Worm (Caenorhabditis elegans) whole organism, L4 larva: ENCODE measurements around the gene C56E10.3.

ENCODE experiments used
- D1046.2 ChIP-seq: fragments of 200-800 bp; sonication (Bioruptor generic); IDR thresholded peaks from 2 replicates; pipeline ENCODE4 v1.3.6; 2022; ENCODE audit warnings: missing genetic modification characterization, missing compliant biosample characterization
- F44E2.7 ChIP-seq: fragments of 200-800 bp; sonication (Bioruptor generic); IDR thresholded peaks from 2 replicates; pipeline ENCODE4 v2.1.2; 2022; ENCODE audit warnings: missing genetic modification characterization, missing compliant biosample characterization
- R02D3.7 ChIP-seq: fragments of 150-350 bp; sonication (generic microtip); optimal IDR thresholded peaks from 3 replicates; lab custom pipeline; 2014; ENCODE audit warnings: missing biosample characterization, missing genetic modification characterization
- T26A8.4 ChIP-seq: fragments of 200-800 bp; sonication (Bioruptor generic); IDR thresholded peaks from 2 replicates; pipeline ENCODE4 v1.3.6; 2022; ENCODE audit warnings: missing genetic modification characterization, missing compliant biosample characterization
- Y48G9A.11 ChIP-seq: fragments of 200-800 bp; sonication (Bioruptor generic); IDR thresholded peaks from 2 replicates; pipeline ENCODE4 v1.3.6; 2022; ENCODE audit warnings: missing genetic modification reagents, missing genetic modification characterization, missing compliant biosample characterization
- ZK337.2 ChIP-seq: fragments of 200-800 bp; sonication (Bioruptor generic); IDR thresholded peaks from 2 replicates; pipeline ENCODE4 v1.3.6; 2022; ENCODE audit warnings: missing genetic modification reagents, missing genetic modification characterization, missing compliant biosample characterization
- aha-1 ChIP-seq: fragments of 150-350 bp; peaks from one replicate; lab custom pipeline; 2014; ENCODE audit warnings: missing biosample characterization, missing genetic modification characterization
- aly-2 ChIP-seq: sonication (generic microtip); optimal IDR thresholded peaks from 2 replicates; lab custom pipeline; 2018; ENCODE audit warnings: missing biosample characterization, missing genetic modification characterization
- ama-1 ChIP-seq: fragments of 150-350 bp; optimal IDR thresholded peaks from 2 replicates; lab custom pipeline; 2014; ENCODE audit warnings: inconsistent platforms, mixed read lengths
- arid-1 ChIP-seq: fragments of 200-800 bp; sonication (Bioruptor generic); conservative IDR thresholded peaks from 2 replicates; pipeline ENCODE4 v1.3.6; 2022; ENCODE audit warnings: missing genetic modification reagents, missing genetic modification characterization, missing compliant biosample characterization
- ceh-44 ChIP-seq: fragments of 200-800 bp; sonication (Bioruptor generic); IDR thresholded peaks from 2 replicates; pipeline ENCODE4 v1.3.6; 2022; ENCODE audit warnings: missing genetic modification reagents, missing genetic modification characterization, missing compliant biosample characterization
- ceh-82 ChIP-seq: sonication (generic microtip); optimal IDR thresholded peaks from 2 replicates; lab custom pipeline; 2017; ENCODE audit warnings: missing biosample characterization, missing genetic modification characterization
- ces-1 ChIP-seq: fragments of 150-350 bp; sonication (generic microtip); optimal IDR thresholded peaks from 4 replicates; lab custom pipeline; 2014; ENCODE audit warnings: missing biosample characterization, missing genetic modification reagents, missing genetic modification characterization
- ctbp-1 ChIP-seq: fragments of 200-800 bp; sonication (Bioruptor generic); IDR thresholded peaks from 2 replicates; pipeline ENCODE4 v1.3.6; 2022; ENCODE audit warnings: missing genetic modification reagents, missing genetic modification characterization, missing compliant biosample characterization
- daf-12 ChIP-seq: fragments of 150-350 bp; optimal IDR thresholded peaks from 2 replicates; lab custom pipeline; 2014; ENCODE audit warnings: missing biosample characterization, missing genetic modification reagents, missing genetic modification characterization
- daf-8 ChIP-seq: fragments of 200-800 bp; sonication (Bioruptor generic); IDR thresholded peaks from 2 replicates; pipeline ENCODE4 v1.3.6; 2022; ENCODE audit warnings: missing genetic modification characterization, missing compliant biosample characterization
- dmd-6 ChIP-seq: fragments of 200-800 bp; sonication (Bioruptor generic); IDR thresholded peaks from 2 replicates; pipeline ENCODE4 v1.3.6; 2022; ENCODE audit warnings: missing genetic modification reagents, missing genetic modification characterization, missing compliant biosample characterization
- dpl-1 ChIP-seq: fragments of 150-350 bp; optimal IDR thresholded peaks from 2 replicates; lab custom pipeline; 2014; ENCODE audit warnings: missing biosample characterization, missing genetic modification reagents, missing genetic modification characterization
- egl-27 ChIP-seq: sonication (generic microtip); optimal IDR thresholded peaks from 3 replicates; lab custom pipeline; 2017; ENCODE audit warnings: missing biosample characterization, missing genetic modification reagents, missing genetic modification characterization
- egl-43 ChIP-seq: fragments of 200-800 bp; sonication (Bioruptor generic); IDR thresholded peaks from 2 replicates; pipeline ENCODE4 v1.3.6; 2022; ENCODE audit warnings: missing genetic modification reagents, missing genetic modification characterization, missing compliant biosample characterization
- gei-8 ChIP-seq: fragments of 200-800 bp; sonication (Bioruptor generic); optimal IDR thresholded peaks from 2 replicates; lab custom pipeline; 2018; ENCODE audit warnings: mild to moderate bottlenecking, missing genetic modification characterization, missing compliant biosample characterization
- hif-1 ChIP-seq, 2 experiments: sonication (generic microtip); optimal IDR thresholded peaks; 2 replicates each; lab custom pipeline; 2016 to 2017; ENCODE audit warnings: missing compliant biosample characterization in 2 of 2, missing genetic modification characterization in 2 of 2, missing genetic modification reagents in 2 of 2, missing genotype in 2 of 2, mild to moderate bottlenecking in 1 of 2
- hlh-11 ChIP-seq: fragments of 200-800 bp; sonication (Bioruptor generic); optimal IDR thresholded peaks from 2 replicates; lab custom pipeline; 2018; ENCODE audit warnings: mild to moderate bottlenecking, missing genetic modification characterization, missing compliant biosample characterization
- hlh-30 ChIP-seq: sonication (generic microtip); optimal IDR thresholded peaks from 2 replicates; lab custom pipeline; 2017; ENCODE audit warnings: antibody characterized with exemption, mild to moderate bottlenecking, missing genetic modification characterization, missing compliant biosample characterization; ENCODE audit not compliant: insufficient read depth
- jun-1 ChIP-seq: fragments of 150-350 bp; optimal IDR thresholded peaks from 2 replicates; lab custom pipeline; 2014; ENCODE audit warnings: missing biosample characterization, missing genetic modification reagents, missing genetic modification characterization
- lim-7 ChIP-seq: fragments of 200-800 bp; sonication (Bioruptor generic); IDR thresholded peaks from 2 replicates; pipeline ENCODE4 v1.3.6; 2022; ENCODE audit warnings: missing genetic modification characterization, missing compliant biosample characterization
- lin-15B ChIP-seq: fragments of 150-350 bp; sonication (generic microtip); optimal IDR thresholded peaks from 3 replicates; lab custom pipeline; 2014; ENCODE audit warnings: missing biosample characterization, missing genetic modification characterization
- lin-38 ChIP-seq: fragments of 200-800 bp; sonication (Bioruptor generic); IDR thresholded peaks from 2 replicates; pipeline ENCODE4 v1.3.6; 2022; ENCODE audit warnings: missing genetic modification reagents, missing genetic modification characterization, missing compliant biosample characterization
- lin-39 ChIP-seq: fragments of 150-350 bp; optimal IDR thresholded peaks from 2 replicates; lab custom pipeline; 2014; ENCODE audit warnings: missing biosample characterization, missing genetic modification reagents, missing genetic modification characterization
- lir-3 ChIP-seq: sonication (generic microtip); optimal IDR thresholded peaks from 2 replicates; lab custom pipeline; 2016; ENCODE audit warnings: mild to moderate bottlenecking, missing genetic modification characterization, missing compliant biosample characterization
- madf-5 ChIP-seq, 2 experiments: fragments of 200-800 bp; sonication (Bioruptor generic); IDR thresholded peaks; 2 replicates each; pipeline ENCODE4 v1.3.6; 2022; ENCODE audit warnings: missing compliant biosample characterization in 2 of 2, missing genetic modification characterization in 2 of 2
- mdl-1 ChIP-seq, 2 experiments: fragments of 150-350 bp in 1 of 2; sonication (generic microtip) in 1 of 2; optimal IDR thresholded peaks; 2 replicates each; lab custom pipeline; 2014 to 2017; ENCODE audit warnings: missing biosample characterization in 2 of 2, missing genetic modification characterization in 2 of 2
- mxl-2 ChIP-seq: fragments of 200-800 bp; sonication (Bioruptor generic); conservative IDR thresholded peaks from 2 replicates; pipeline ENCODE4 v1.3.6; 2022; ENCODE audit warnings: missing genetic modification reagents, missing genetic modification characterization, missing compliant biosample characterization
- mxl-3 ChIP-seq: fragments of 200-800 bp; sonication (Bioruptor generic); optimal IDR thresholded peaks from 2 replicates; lab custom pipeline; 2018; ENCODE audit warnings: mild to moderate bottlenecking, missing genetic modification characterization, missing compliant biosample characterization
- nhr-10 ChIP-seq: fragments of 150-350 bp; optimal IDR thresholded peaks from 2 replicates; lab custom pipeline; 2014; ENCODE audit warnings: missing biosample characterization, missing genetic modification characterization
- nhr-237 ChIP-seq: sonication (generic microtip); optimal IDR thresholded peaks from 2 replicates; lab custom pipeline; 2017; ENCODE audit warnings: missing biosample characterization, missing genetic modification characterization
- nhr-25 ChIP-seq: sonication (generic microtip); optimal IDR thresholded peaks from 2 replicates; lab custom pipeline; 2017; ENCODE audit warnings: missing genetic modification characterization, mild to moderate bottlenecking, missing compliant biosample characterization, antibody characterized with exemption, moderate library complexity, borderline replicate concordance; ENCODE audit not compliant: insufficient read depth
- nhr-6 ChIP-seq: fragments of 150-350 bp; optimal IDR thresholded peaks from 2 replicates; lab custom pipeline; 2014; ENCODE audit warnings: missing biosample characterization, missing genetic modification characterization
- nhr-76 ChIP-seq: fragments of 150-350 bp; optimal IDR thresholded peaks from 2 replicates; lab custom pipeline; 2014; ENCODE audit warnings: missing biosample characterization, missing genetic modification characterization
- php-3 ChIP-seq: fragments of 200-800 bp; sonication (Bioruptor generic); IDR thresholded peaks from 2 replicates; pipeline ENCODE4 v1.3.6; 2022; ENCODE audit warnings: missing genetic modification reagents, missing genetic modification characterization, missing compliant biosample characterization
- pqm-1 ChIP-seq: sonication (generic microtip); optimal IDR thresholded peaks from 2 replicates; lab custom pipeline; 2017; ENCODE audit warnings: missing biosample characterization, missing genetic modification characterization
- sdz-12 ChIP-seq: fragments of 200-800 bp; sonication (Bioruptor generic); optimal IDR thresholded peaks from 2 replicates; lab custom pipeline; 2018; ENCODE audit warnings: mild to moderate bottlenecking, missing genetic modification characterization, missing compliant biosample characterization
- snpc-1.2 ChIP-seq: fragments of 200-800 bp; sonication (Bioruptor generic); IDR thresholded peaks from 2 replicates; pipeline ENCODE4 v1.3.6; 2022; ENCODE audit warnings: missing genetic modification reagents, missing genetic modification characterization, missing compliant biosample characterization
- snpc-4 ChIP-seq: fragments of 150-350 bp; optimal IDR thresholded peaks from 2 replicates; lab custom pipeline; 2014; ENCODE audit warnings: missing biosample characterization, missing genetic modification characterization
- spr-1 ChIP-seq: sonication (generic microtip); optimal IDR thresholded peaks from 2 replicates; lab custom pipeline; 2016; ENCODE audit warnings: mild to moderate bottlenecking, missing genetic modification characterization, missing compliant biosample characterization
- tra-1 ChIP-seq: fragments of 200-800 bp; sonication (Bioruptor generic); IDR thresholded peaks from 2 replicates; pipeline ENCODE4 v1.3.6; 2022; ENCODE audit warnings: missing genetic modification reagents, missing genetic modification characterization, missing compliant biosample characterization
- unc-130 ChIP-seq: sonication (generic microtip); optimal IDR thresholded peaks from 2 replicates; lab custom pipeline; 2016; ENCODE audit warnings: missing genetic modification reagents, missing genetic modification characterization, missing compliant biosample characterization
- zag-1 ChIP-seq: fragments of 150-350 bp; optimal IDR thresholded peaks from 2 replicates; lab custom pipeline; 2014; ENCODE audit warnings: missing biosample characterization, missing genetic modification characterization
- zfp-3 ChIP-seq: fragments of 200-800 bp; sonication (Bioruptor generic); conservative IDR thresholded peaks from 2 replicates; pipeline ENCODE4 v1.3.6; 2022; ENCODE audit warnings: missing genetic modification reagents, missing genetic modification characterization, missing compliant biosample characterization
- zip-11 ChIP-seq: fragments of 200-800 bp; sonication (Bioruptor generic); IDR thresholded peaks from 2 replicates; pipeline ENCODE4 v1.3.6; 2022; ENCODE audit warnings: missing genetic modification characterization, missing compliant biosample characterization
- ztf-7 ChIP-seq: fragments of 150-350 bp; optimal IDR thresholded peaks from 2 replicates; lab custom pipeline; 2014; ENCODE audit warnings: missing biosample characterization, missing genetic modification characterization

Gene C56E10.3

DNA sequence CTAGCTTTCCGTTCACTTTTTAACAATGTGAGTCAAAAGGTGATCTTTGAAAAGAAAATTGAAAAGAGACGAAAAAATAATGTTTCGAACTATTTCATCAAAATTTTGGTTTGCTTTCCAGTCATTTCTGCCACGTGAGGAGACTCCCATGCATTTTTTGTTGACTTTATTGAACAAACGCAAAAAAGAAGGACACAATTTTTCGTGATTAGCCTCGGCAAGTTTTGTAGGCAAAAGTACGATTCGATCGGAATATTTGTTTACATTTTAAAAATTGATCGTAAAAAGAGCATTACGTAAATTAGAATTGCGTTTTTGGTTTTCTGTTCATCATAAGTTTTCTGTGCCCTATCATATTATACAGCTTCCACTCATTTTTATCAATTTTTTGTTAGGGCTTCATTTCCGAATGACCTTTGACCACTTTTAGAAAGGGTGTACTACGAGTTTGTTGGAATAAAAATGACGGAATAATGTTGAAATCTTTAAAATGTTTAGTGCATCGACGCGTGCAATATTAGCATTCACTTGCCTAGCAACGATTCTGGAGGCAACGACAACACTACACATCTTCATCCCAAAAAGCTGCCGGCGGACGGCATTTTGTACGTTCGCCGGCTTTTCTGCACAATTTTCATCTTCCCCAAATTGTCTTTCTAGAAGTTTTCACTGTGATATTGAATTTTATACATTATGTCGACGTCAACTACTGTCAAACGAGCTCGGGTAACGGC, at the start of gene C56E10.3:
Gene C56E10.3 (plus strand): TSS at position 684 of the 734 bp plus-strand sequence.
- TF ChIP-seq spr-1 (no peak), lim-7 (no peak), R02D3.7 (tag; lab: Kevin White, UChicago) (no peak), php-3 (GFP tag; lab: Robert Waterston, UW) (0 out of 2 replicates have a peak, but pooled peaks have one; percentile 8), ces-1 (no peak), D1046.2 (GFP tag; lab: Robert Waterston, UW) (no peak), Y48G9A.11 (GFP tag; lab: Robert Waterston, UW) (no peak), T26A8.4 (GFP tag; lab: Robert Waterston, UW) (no peak), zfp-3 (GFP tag; lab: Robert Waterston, UW) (no peak), egl-43 (GFP tag; lab: Robert Waterston, UW) (no peak), lin-15B (tag; lab: Kevin White, UChicago) (no peak), mxl-3 (no peak), lin-38 (GFP tag; lab: Robert Waterston, UW) (no peak), unc-130 (GFP tag; lab: Kevin White, UChicago) (no peak), dmd-6 (GFP tag; lab: Robert Waterston, UW) (peak; percentile 19; the same call in 1 of the 2 replicates), ceh-44 (GFP tag; lab: Robert Waterston, UW) (no peak), lin-39 (tag; lab: Kevin White, UChicago) (no peak), ztf-7 (tag; lab: Kevin White, UChicago) (no peak), ama-1 (lab: Kevin White, UChicago) (no peak), nhr-10 (tag; lab: Kevin White, UChicago) (no peak), arid-1 (GFP tag; lab: Robert Waterston, UW) (no peak), daf-12 (tag; lab: Kevin White, UChicago) (no peak), tra-1 (no peak), aha-1 (tag; lab: Kevin White, UChicago) (no peak), egl-27 (tag; lab: Kevin White, UChicago) (no peak), jun-1 (tag; lab: Kevin White, UChicago) (no peak), nhr-237 (tag; lab: Kevin White, UChicago) (no peak), nhr-6 (tag; lab: Kevin White, UChicago) (no peak), sdz-12 (GFP tag; lab: Kevin White, UChicago) (no peak), mdl-1 (tag; optimal IDR thresholded peaks at IDR 0.05; lab: Kevin White, UChicago) (peak in 1 of 2 experiments; percentile 4), nhr-76 (tag; lab: Kevin White, UChicago) (no peak), dpl-1 (GFP tag; lab: Kevin White, UChicago) (no peak), mxl-2 (GFP tag; lab: Robert Waterston, UW) (no peak), gei-8 (GFP tag; lab: Kevin White, UChicago) (no peak), hif-1 (tag; optimal IDR thresholded peaks at IDR 0.05; lab: Kevin White, UChicago) (no peak), madf-5 (GFP tag; IDR thresholded peaks at IDR 0.05; lab: Robert Waterston, UW) (no peak), hlh-30 (tag; lab: Kevin White, UChicago) (peak; percentile 60), ZK337.2 (GFP tag; lab: Robert Waterston, UW) (no peak), daf-8 (GFP tag; lab: Robert Waterston, UW) (no peak), snpc-1.2 (GFP tag; lab: Robert Waterston, UW) (no peak), F44E2.7 (GFP tag; lab: Robert Waterston, UW) (no peak), nhr-25 (no peak), ceh-82 (tag; lab: Kevin White, UChicago) (no peak), snpc-4 (tag; lab: Kevin White, UChicago) (no peak), lir-3 (tag; lab: Kevin White, UChicago) (no peak), aly-2 (tag; lab: Kevin White, UChicago) (no peak), pqm-1 (peak; percentile 48), hlh-11 (tag; lab: Kevin White, UChicago) (peak; percentile 64), ctbp-1 (GFP tag; lab: Robert Waterston, UW) (no peak), zag-1 (tag; lab: Kevin White, UChicago) (no peak), zip-11 (no peak)
